Fruit fly (Drosophila melanogaster) whole organism, embryonic: Measurements from ENCODE around the gene CG42781.
A peak's percentile ranks its signal among the peaks of the same experiment; 100 is the strongest.

ENCODE experiments used
- Abd-B ChIP-seq: fragments of 200-800 bp; sonication (Bioruptor generic); optimal IDR thresholded peaks from 2 replicates; lab custom pipeline; 2018; ENCODE audit warnings: missing biosample characterization, mild to moderate bottlenecking, missing genetic modification characterization, moderate library complexity
- Atf6 ChIP-seq: fragments of 200-800 bp; sonication (Bioruptor generic); IDR thresholded peaks from 2 replicates; pipeline ENCODE4 v1.3.6; 2022; ENCODE audit warnings: missing biosample characterization, missing genetic modification characterization
- Bdp1 ChIP-seq: fragments of 200-800 bp; sonication (Bioruptor generic); optimal IDR thresholded peaks from 3 replicates; lab custom pipeline; 2016; ENCODE audit warnings: missing biosample characterization, missing genetic modification characterization
- CG10267 ChIP-seq: fragments of 200-800 bp; sonication (Bioruptor generic); optimal IDR thresholded peaks from 2 replicates; lab custom pipeline; 2018; ENCODE audit warnings: missing biosample characterization, mild to moderate bottlenecking, missing genetic modification characterization, moderate library complexity
- CG10543 ChIP-seq: fragments of 200-800 bp; sonication (Bioruptor generic); optimal IDR thresholded peaks from 3 replicates; lab custom pipeline; 2017; ENCODE audit warnings: missing biosample characterization, mild to moderate bottlenecking, missing genetic modification characterization, moderate library complexity
- CG10654 ChIP-seq: fragments of 200-800 bp; sonication (Bioruptor generic); optimal IDR thresholded peaks from 2 replicates; lab custom pipeline; 2016; ENCODE audit warnings: missing biosample characterization, missing genetic modification characterization
- CG12942 ChIP-seq: fragments of 200-800 bp; sonication (Bioruptor generic); optimal IDR thresholded peaks from 3 replicates; lab custom pipeline; 2016; ENCODE audit warnings: missing biosample characterization, missing genetic modification characterization
- CG13287 ChIP-seq: fragments of 200-800 bp; sonication (Bioruptor generic); IDR thresholded peaks from 2 replicates; pipeline ENCODE4 v1.3.6; 2022; ENCODE audit warnings: missing biosample characterization, missing genetic modification characterization; ENCODE audit not compliant: partially characterized antibody
- CG13424 ChIP-seq: fragments of 200-800 bp; sonication (Bioruptor generic); optimal IDR thresholded peaks from 2 replicates; lab custom pipeline; 2019; ENCODE audit warnings: missing biosample characterization, mild to moderate bottlenecking, missing genetic modification characterization, moderate library complexity
- CG13775 ChIP-seq: fragments of 200-800 bp; sonication (Bioruptor generic); optimal IDR thresholded peaks from 3 replicates; lab custom pipeline; 2017; ENCODE audit warnings: missing biosample characterization, mild to moderate bottlenecking, missing genetic modification characterization
- CG14441 ChIP-seq: fragments of 200-800 bp; sonication (Bioruptor generic); IDR thresholded peaks from 2 replicates; pipeline ENCODE4 v1.3.6; 2022; ENCODE audit warnings: missing biosample characterization, missing genetic modification characterization
- CG1602 ChIP-seq: fragments of 200-800 bp; sonication (Bioruptor generic); optimal IDR thresholded peaks from 3 replicates; lab custom pipeline; 2016; ENCODE audit warnings: missing biosample characterization, missing genetic modification characterization
- CG17829 ChIP-seq: fragments of 200-800 bp; optimal IDR thresholded peaks from 2 replicates; lab custom pipeline; 2019; ENCODE audit warnings: missing biosample characterization, mild to moderate bottlenecking, missing genetic modification characterization, moderate library complexity
- CG2120 ChIP-seq: fragments of 200-800 bp; sonication (Bioruptor generic); optimal IDR thresholded peaks from 3 replicates; lab custom pipeline; 2016; ENCODE audit warnings: missing biosample characterization, missing genetic modification characterization
- CG33557 ChIP-seq: fragments of 200-800 bp; sonication (Bioruptor generic); optimal IDR thresholded peaks from 2 replicates; lab custom pipeline; 2019; ENCODE audit warnings: missing biosample characterization, mild to moderate bottlenecking, missing genetic modification characterization, moderate library complexity
- CG3838 ChIP-seq: fragments of 200-800 bp; sonication (Bioruptor generic); optimal IDR thresholded peaks from 3 replicates; lab custom pipeline; 2016; ENCODE audit warnings: missing biosample characterization, missing genetic modification characterization
- CG4282 ChIP-seq: fragments of 200-800 bp; sonication (Bioruptor generic); optimal IDR thresholded peaks from 2 replicates; lab custom pipeline; 2016; ENCODE audit warnings: missing biosample characterization, missing genetic modification characterization
- CG6272 ChIP-seq: fragments of 200-800 bp; sonication (Bioruptor generic); IDR thresholded peaks from 2 replicates; pipeline ENCODE4 v1.3.6; 2022; ENCODE audit warnings: missing biosample characterization, missing genetic modification characterization
- CG6689 ChIP-seq: fragments of 200-800 bp; sonication (Bioruptor generic); IDR thresholded peaks from 2 replicates; pipeline ENCODE4 v1.3.6; 2022; ENCODE audit warnings: missing biosample characterization, missing genetic modification characterization
- CG7839 ChIP-seq: fragments of 200-800 bp; sonication (Bioruptor generic); optimal IDR thresholded peaks from 3 replicates; lab custom pipeline; 2018; ENCODE audit warnings: missing biosample characterization, mild to moderate bottlenecking, missing genetic modification characterization, moderate library complexity
- CG9215 ChIP-seq: fragments of 200-800 bp; sonication (Bioruptor generic); IDR thresholded peaks from 2 replicates; pipeline ENCODE4 v1.3.6; 2022; ENCODE audit warnings: missing biosample characterization, missing genetic modification characterization
- CG9876 ChIP-seq: fragments of 200-800 bp; sonication (Bioruptor generic); optimal IDR thresholded peaks from 2 replicates; lab custom pipeline; 2016; ENCODE audit warnings: missing biosample characterization, missing genetic modification characterization
- Dbx ChIP-seq: fragments of 200-800 bp; sonication (Bioruptor generic); IDR thresholded peaks from 3 replicates; pipeline ENCODE4 v1.3.6; 2022; ENCODE audit warnings: missing biosample characterization, missing genetic modification characterization
- Dfd ChIP-seq, 2 experiments: fragments of >200 bp; optimal IDR thresholded peaks; 2 replicates each; lab custom pipeline; 2017; ENCODE audit warnings: missing biosample characterization in 2 of 2, missing genetic modification characterization in 2 of 2
- Hr39 ChIP-seq: fragments of >200 bp; optimal IDR thresholded peaks from 2 replicates; lab custom pipeline; 2017
- Hsf ChIP-seq: fragments of 200-800 bp; sonication (Bioruptor generic); optimal IDR thresholded peaks from 3 replicates; lab custom pipeline; 2016; ENCODE audit warnings: missing biosample characterization, missing genetic modification characterization
- NK7.1 ChIP-seq: fragments of 200-800 bp; sonication (Bioruptor generic); optimal IDR thresholded peaks from 3 replicates; lab custom pipeline; 2016; ENCODE audit warnings: missing biosample characterization, missing genetic modification characterization
- Neu2 ChIP-seq: fragments of 200-800 bp; sonication (Bioruptor generic); optimal IDR thresholded peaks from 3 replicates; lab custom pipeline; 2016; ENCODE audit warnings: missing biosample characterization, missing genetic modification characterization, borderline replicate concordance
- Optix ChIP-seq: fragments of 200-800 bp; sonication (Bioruptor generic); IDR thresholded peaks from 3 replicates; pipeline ENCODE4 v1.3.6; 2022; ENCODE audit warnings: missing biosample characterization, missing genetic modification characterization
- Poxn ChIP-seq: fragments of 200-800 bp; sonication (Bioruptor generic); IDR thresholded peaks from 2 replicates; pipeline ENCODE4 v1.3.6; 2022; ENCODE audit warnings: missing biosample characterization, missing genetic modification characterization
- Rfx ChIP-seq: fragments of 200-800 bp; sonication (Bioruptor generic); IDR thresholded peaks from 2 replicates; pipeline ENCODE4 v1.3.6; 2022; ENCODE audit warnings: missing biosample characterization, missing genetic modification characterization
- Sin3A ChIP-seq: fragments of >200 bp; optimal IDR thresholded peaks from 2 replicates; lab custom pipeline; 2018
- Spps ChIP-seq: fragments of 200-800 bp; sonication (Bioruptor generic); optimal IDR thresholded peaks from 2 replicates; lab custom pipeline; 2018; ENCODE audit warnings: missing biosample characterization, mild to moderate bottlenecking, missing genetic modification characterization
- ac ChIP-seq: fragments of 200-800 bp; sonication (Bioruptor generic); optimal IDR thresholded peaks from 3 replicates; lab custom pipeline; 2017; ENCODE audit warnings: missing biosample characterization, mild to moderate bottlenecking, missing genetic modification characterization
- az2 ChIP-seq: fragments of 200-800 bp; sonication (Bioruptor generic); optimal IDR thresholded peaks from 3 replicates; lab custom pipeline; 2016; ENCODE audit warnings: missing biosample characterization, missing genetic modification characterization
- cato ChIP-seq: fragments of 200-800 bp; sonication (Bioruptor generic); optimal IDR thresholded peaks from 2 replicates; lab custom pipeline; 2016; ENCODE audit warnings: missing biosample characterization, missing genetic modification characterization, borderline replicate concordance
- corto ChIP-seq: fragments of 200-800 bp; sonication (Bioruptor generic); optimal IDR thresholded peaks from 2 replicates; lab custom pipeline; 2016; ENCODE audit warnings: missing biosample characterization, mild to moderate bottlenecking, missing genetic modification characterization, moderate library complexity
- dmrt99B ChIP-seq: fragments of 200-800 bp; sonication (Bioruptor generic); optimal IDR thresholded peaks from 2 replicates; lab custom pipeline; 2018; ENCODE audit warnings: missing biosample characterization, mild to moderate bottlenecking, missing genetic modification characterization, moderate library complexity
- gfzf ChIP-seq: fragments of 200-800 bp; sonication (Bioruptor generic); optimal IDR thresholded peaks from 2 replicates; lab custom pipeline; 2016; ENCODE audit warnings: missing biosample characterization, mild to moderate bottlenecking, missing genetic modification characterization, moderate library complexity
- gro ChIP-seq: fragments of 200-800 bp; sonication (Bioruptor generic); optimal IDR thresholded peaks from 2 replicates; lab custom pipeline; 2016; ENCODE audit warnings: missing biosample characterization, missing genetic modification characterization
- hb ChIP-seq: fragments of 200-800 bp; sonication (Bioruptor generic); IDR thresholded peaks from 3 replicates; pipeline ENCODE4 v1.3.6; 2022; ENCODE audit warnings: missing biosample characterization, missing genetic modification characterization; ENCODE audit not compliant: partially characterized antibody
- hbn ChIP-seq: fragments of 200-800 bp; sonication (Bioruptor generic); IDR thresholded peaks from 2 replicates; pipeline ENCODE4 v1.3.6; 2022; ENCODE audit warnings: missing biosample characterization, missing genetic modification characterization; ENCODE audit not compliant: partially characterized antibody
- ind ChIP-seq: fragments of 200-800 bp; sonication (Bioruptor generic); optimal IDR thresholded peaks from 3 replicates; lab custom pipeline; 2016; ENCODE audit warnings: missing biosample characterization, missing genetic modification characterization
- maf-S ChIP-seq: fragments of 200-800 bp; sonication (Bioruptor generic); optimal IDR thresholded peaks from 2 replicates; lab custom pipeline; 2016; ENCODE audit warnings: missing biosample characterization, missing genetic modification characterization
- seq ChIP-seq: fragments of 200-800 bp; sonication (Bioruptor generic); IDR thresholded peaks from 2 replicates; pipeline ENCODE4 v1.3.6; 2022; ENCODE audit warnings: missing biosample characterization, missing genetic modification characterization
- sima ChIP-seq: fragments of 200-800 bp; sonication (Bioruptor generic); optimal IDR thresholded peaks from 2 replicates; lab custom pipeline; 2016; ENCODE audit warnings: missing biosample characterization, missing genetic modification characterization
- sob ChIP-seq: fragments of 200-800 bp; sonication (Bioruptor generic); IDR thresholded peaks from 2 replicates; pipeline ENCODE4 v1.3.6; 2022; ENCODE audit warnings: missing biosample characterization, missing genetic modification characterization
- sug ChIP-seq: fragments of 200-800 bp; optimal IDR thresholded peaks from 2 replicates; lab custom pipeline; 2019; ENCODE audit warnings: missing biosample characterization, mild to moderate bottlenecking, missing genetic modification characterization, moderate library complexity
- vfl ChIP-seq: fragments of 200-800 bp; sonication (Bioruptor generic); optimal IDR thresholded peaks from 2 replicates; lab custom pipeline; 2016; ENCODE audit warnings: missing biosample characterization, missing genetic modification characterization
- wor ChIP-seq: fragments of 200-800 bp; sonication (Bioruptor generic); IDR thresholded peaks from 2 replicates; pipeline ENCODE4 v1.3.6; 2022; ENCODE audit warnings: missing biosample characterization, missing genetic modification characterization

CG42781 gene

DNA sequence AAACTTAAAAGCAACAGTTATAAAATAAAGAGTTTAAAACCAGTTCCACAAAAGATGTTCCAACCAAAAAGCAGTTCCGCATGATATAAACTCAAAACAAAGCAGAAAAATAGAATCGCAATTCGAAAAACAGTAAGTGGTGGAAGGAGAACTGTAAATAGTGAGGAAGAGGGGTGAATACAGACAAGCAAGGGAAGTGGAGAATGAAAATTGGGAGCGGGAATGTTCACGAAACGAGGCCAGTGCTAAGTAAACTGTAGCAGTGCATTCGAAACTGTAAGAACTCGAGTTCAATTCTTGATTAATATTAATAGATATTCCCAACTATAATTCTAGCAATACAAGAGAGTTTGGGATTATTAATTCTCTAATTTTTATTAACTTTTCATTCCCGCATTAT is 44.8 kb downstream of the CG42781 start (continued):
- TF ChIP-seq CG12942 (GFP tag; lab: Kevin White, UChicago) (no peak), CG13775 (GFP tag; lab: Kevin White, UChicago) (no peak), Rfx (GFP tag; lab: Robert Waterston, UW) (no peak), Hsf (GFP tag; lab: Kevin White, UChicago) (no peak), CG2120 (no peak), ac (GFP tag; lab: Kevin White, UChicago) (no peak), Bdp1 (no peak), seq (GFP tag; lab: Robert Waterston, UW) (0 out of 2 replicates have a peak, but pooled peaks have one; percentile 0), NK7.1 (GFP tag; lab: Kevin White, UChicago) (no peak), Spps (tag; lab: Kevin White, UChicago) (no peak), hb (GFP tag; lab: Robert Waterston, UW) (no peak), dmrt99B (tag; lab: Kevin White, UChicago) (no peak), maf-S (GFP tag; lab: Kevin White, UChicago) (no peak), CG10654 (GFP tag; lab: Kevin White, UChicago) (no peak), hbn (no peak), CG13287 (no peak), sob (GFP tag; lab: Robert Waterston, UW) (no peak), Sin3A (lab: Kevin White, UChicago) (no peak), wor (GFP tag; lab: Robert Waterston, UW) (no peak), CG9876 (no peak)

DNA sequence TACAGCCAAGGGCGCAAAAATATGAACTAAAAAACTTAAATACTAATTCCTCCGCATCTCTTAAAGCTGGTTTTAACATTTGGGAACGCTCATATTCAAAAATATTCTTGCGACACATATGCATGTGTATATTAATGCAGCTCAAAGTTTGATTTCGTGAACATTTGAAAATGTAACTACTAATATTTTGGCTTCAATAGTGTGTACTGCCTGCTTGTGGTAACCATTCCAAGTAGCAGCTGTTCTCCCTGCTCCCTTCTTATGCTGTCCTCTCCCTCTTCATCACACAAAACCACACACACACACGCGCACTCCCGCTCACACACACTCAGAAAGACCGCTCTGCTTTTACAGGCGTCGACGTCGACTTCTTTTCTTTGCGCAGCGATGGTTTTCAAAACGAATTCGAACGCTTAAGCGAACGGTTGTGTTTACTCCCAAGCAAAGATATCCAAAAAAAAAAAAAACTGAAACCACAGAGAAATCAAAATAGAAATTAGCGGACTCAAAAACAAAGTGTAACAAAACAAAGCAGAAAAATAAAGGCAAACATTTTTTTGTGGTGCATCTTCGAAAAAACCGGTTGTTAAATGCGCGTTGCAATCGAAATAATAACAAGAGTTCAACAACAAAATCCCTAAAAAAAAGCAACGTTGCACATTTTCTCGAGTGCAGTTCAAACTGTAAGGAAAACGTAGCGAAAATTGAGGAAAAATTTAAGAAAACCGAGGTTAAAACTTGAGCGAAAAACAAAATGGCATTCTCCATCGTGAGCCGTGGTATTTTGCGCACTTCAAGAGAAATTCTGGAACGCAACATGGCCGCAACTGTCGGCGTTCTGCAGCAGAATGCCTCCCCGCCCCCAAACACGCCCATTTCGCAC is 45.6 kb downstream of the CG42781 start, which contains the start of gene CBP:
TSS of gene CBP (plus strand) at position 391 of the 883 bp plus-strand sequence.
- peak; percentile 91 for TF ChIP-seq vfl
- peak; percentile 87 for TF ChIP-seq CG3838 (GFP tag; lab: Kevin White, UChicago)
- peak; percentile 97 for TF ChIP-seq Optix (GFP tag; lab: Robert Waterston, UW)
- peak; percentile 98 for TF ChIP-seq CG33557 (GFP tag; lab: Kevin White, UChicago)
- TF ChIP-seq CG10267 (tag; lab: Kevin White, UChicago) = peak; percentile 95
- no peak for TF ChIP-seq Hr39 (lab: Kevin White, UChicago)
- TF ChIP-seq CG4282 (GFP tag; lab: Kevin White, UChicago) = peak; percentile 83
- peak; percentile 84 for TF ChIP-seq CG9215 (GFP tag; lab: Robert Waterston, UW)
- TF ChIP-seq CG14441 (GFP tag; lab: Robert Waterston, UW) = peak; percentile 93
- no peak for TF ChIP-seq Dfd (GFP tag; optimal IDR thresholded peaks at IDR 0.05; lab: Kevin White, UChicago)
- peak; percentile 85 for TF ChIP-seq Dbx (GFP tag; lab: Robert Waterston, UW)
- TF ChIP-seq Poxn (GFP tag; lab: Robert Waterston, UW) = peak; percentile 67
- TF ChIP-seq CG6689 (GFP tag; lab: Robert Waterston, UW) = peak; percentile 96
- TF ChIP-seq CG17829 (tag; lab: Kevin White, UChicago) = peak; percentile 99
- peak; percentile 99 for TF ChIP-seq CG7839
- peak; percentile 94 for TF ChIP-seq gro (GFP tag; lab: Kevin White, UChicago)
- peak; percentile 16 for TF ChIP-seq gfzf (GFP tag; lab: Kevin White, UChicago)
- TF ChIP-seq CG13424 (tag; lab: Kevin White, UChicago) = peak; percentile 98
- TF ChIP-seq Neu2 = peak; percentile 92
- peak; percentile 95 for TF ChIP-seq wor (GFP tag; lab: Robert Waterston, UW)
- peak; percentile 98 for TF ChIP-seq az2
- TF ChIP-seq corto (GFP tag; lab: Kevin White, UChicago) = peak; percentile 75
- TF ChIP-seq CG10543 (GFP tag; lab: Kevin White, UChicago) = peak; percentile 92
- peak; percentile 95 for TF ChIP-seq Atf6
- TF ChIP-seq CG1602 (GFP tag; lab: Kevin White, UChicago) = peak; percentile 98
- peak; percentile 96 for TF ChIP-seq cato (GFP tag; lab: Kevin White, UChicago)
- TF ChIP-seq Abd-B = peak; percentile 95
- peak; percentile 97 for TF ChIP-seq ind (GFP tag; lab: Kevin White, UChicago)
- peak; percentile 88 for TF ChIP-seq sima (GFP tag; lab: Kevin White, UChicago)
- peak; percentile 94 for TF ChIP-seq sug (tag; lab: Kevin White, UChicago)
- peak; percentile 88 for TF ChIP-seq CG6272 (GFP tag; lab: Robert Waterston, UW)
